Worm (Caenorhabditis elegans) whole organism, late embryonic: Measurements from ENCODE around the gene spex-3.

Experiments used
- C08G9.2 ChIP-seq: sonication (generic microtip); optimal IDR thresholded peaks from 2 replicates; lab custom pipeline; 2016; ENCODE audit warnings: mild to moderate bottlenecking, missing genetic modification characterization, moderate library complexity, missing compliant biosample characterization
- F13H6.1 ChIP-seq: sonication (generic microtip); optimal IDR thresholded peaks from 2 replicates; lab custom pipeline; 2016; ENCODE audit warnings: missing genetic modification characterization, missing compliant biosample characterization
- dmd-4 ChIP-seq: sonication (generic microtip); optimal IDR thresholded peaks from 2 replicates; lab custom pipeline; 2016; ENCODE audit warnings: borderline replicate concordance, missing genetic modification characterization, missing compliant biosample characterization
- eyg-1 ChIP-seq: sonication (generic microtip); optimal IDR thresholded peaks from 2 replicates; lab custom pipeline; 2016; ENCODE audit warnings: missing genotype, missing genetic modification characterization, missing compliant biosample characterization
- nhr-11 ChIP-seq: fragments of 150-350 bp; optimal IDR thresholded peaks from 2 replicates; lab custom pipeline; 2014; ENCODE audit warnings: missing biosample characterization, missing genetic modification characterization
- pha-4 ChIP-seq: fragments of 150-350 bp; optimal IDR thresholded peaks from 2 replicates; lab custom pipeline; 2018; ENCODE audit warnings: missing biosample characterization, missing genetic modification reagents, missing genetic modification characterization

DNA sequence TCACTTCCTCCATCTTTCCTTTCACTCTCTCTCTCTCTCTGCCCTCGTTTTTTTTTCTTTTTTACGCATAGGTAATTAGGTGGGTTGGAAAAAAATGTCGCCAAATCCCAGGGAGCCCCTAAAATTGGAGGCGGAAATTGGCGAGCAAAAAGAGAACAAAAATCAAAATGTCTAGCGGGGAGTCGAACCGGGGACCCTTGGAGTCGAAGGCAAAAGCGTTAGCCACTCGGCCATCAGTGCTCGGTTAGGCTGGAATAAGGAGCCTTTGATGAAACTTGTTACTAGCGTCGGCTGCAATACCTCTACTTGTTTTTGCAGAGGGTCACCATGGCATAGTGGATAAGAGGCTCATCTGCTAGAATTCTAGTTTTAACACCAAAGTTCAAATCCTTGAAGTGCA lies 40.8 kb upstream of the spex-3 start:
- TF ChIP-seq C08G9.2 (tag; lab: Kevin White, UChicago), result no peak
- no peak for TF ChIP-seq F13H6.1
- TF ChIP-seq nhr-11 (tag; lab: Kevin White, UChicago), result no peak
- TF ChIP-seq eyg-1 (tag; lab: Kevin White, UChicago), result no peak
- no peak for TF ChIP-seq pha-4 (tag; lab: Kevin White, UChicago)
- TF ChIP-seq dmd-4 (tag; lab: Kevin White, UChicago), result no peak
